Fruit fly (Drosophila melanogaster) whole organism, embryonic: ENCODE data around the gene MsR2.

ENCODE experiments used
- B-H1 ChIP-seq: fragments of 200-800 bp; sonication (Bioruptor generic); IDR thresholded peaks from 3 replicates; pipeline ENCODE4 v1.3.6; 2022; ENCODE audit warnings: missing biosample characterization, missing genetic modification characterization
- Bgb ChIP-seq: fragments of 200-800 bp; sonication (Bioruptor generic); IDR thresholded peaks from 2 replicates; pipeline ENCODE4 v1.3.6; 2022; ENCODE audit warnings: missing biosample characterization, missing genetic modification characterization; ENCODE audit not compliant: partially characterized antibody
- CG10431 ChIP-seq: fragments of 200-800 bp; sonication (Bioruptor generic); optimal IDR thresholded peaks from 3 replicates; lab custom pipeline; 2018; ENCODE audit warnings: missing biosample characterization, mild to moderate bottlenecking, missing genetic modification characterization
- CG11093 ChIP-seq: fragments of 200-800 bp; sonication (Bioruptor generic); IDR thresholded peaks from 3 replicates; pipeline ENCODE4 v1.3.6; 2022; ENCODE audit warnings: missing biosample characterization, missing genetic modification characterization
- CG11398 ChIP-seq: fragments of 200-800 bp; sonication (Bioruptor generic); optimal IDR thresholded peaks from 2 replicates; lab custom pipeline; 2016; ENCODE audit warnings: missing biosample characterization, missing genetic modification characterization
- CG12104 ChIP-seq: fragments of 200-800 bp; sonication (Bioruptor generic); optimal IDR thresholded peaks from 3 replicates; lab custom pipeline; 2016; ENCODE audit warnings: missing biosample characterization, missing genetic modification characterization
- CG12219 ChIP-seq: fragments of 200-800 bp; sonication (Bioruptor generic); optimal IDR thresholded peaks from 3 replicates; lab custom pipeline; 2018; ENCODE audit warnings: missing biosample characterization, mild to moderate bottlenecking, missing genetic modification characterization
- CG2199 ChIP-seq: fragments of 200-800 bp; sonication (Bioruptor generic); IDR thresholded peaks from 3 replicates; pipeline ENCODE4 v1.3.6; 2022; ENCODE audit warnings: missing biosample characterization, missing genetic modification characterization
- CG30403 ChIP-seq: fragments of 200-800 bp; sonication (Bioruptor generic); optimal IDR thresholded peaks from 3 replicates; lab custom pipeline; 2016; ENCODE audit warnings: missing biosample characterization, missing genetic modification characterization
- CG30431 ChIP-seq: fragments of 200-800 bp; sonication (Bioruptor generic); optimal IDR thresholded peaks from 2 replicates; lab custom pipeline; 2017; ENCODE audit warnings: missing biosample characterization, missing genetic modification characterization
- CG3281 ChIP-seq: fragments of 200-800 bp; sonication (Bioruptor generic); optimal IDR thresholded peaks from 3 replicates; lab custom pipeline; 2017; ENCODE audit warnings: missing biosample characterization, mild to moderate bottlenecking, missing genetic modification characterization
- CG34224 ChIP-seq: fragments of 200-800 bp; sonication (Bioruptor generic); IDR thresholded peaks from 3 replicates; pipeline ENCODE4 v1.3.6; 2022; ENCODE audit warnings: missing biosample characterization, missing genetic modification characterization; ENCODE audit not compliant: partially characterized antibody
- CG34376 ChIP-seq: fragments of 200-800 bp; sonication (Bioruptor generic); optimal IDR thresholded peaks from 2 replicates; lab custom pipeline; 2018; ENCODE audit warnings: missing biosample characterization, mild to moderate bottlenecking, missing genetic modification characterization
- CG4424 ChIP-seq: fragments of 200-800 bp; sonication (Bioruptor generic); optimal IDR thresholded peaks from 3 replicates; lab custom pipeline; 2016; ENCODE audit warnings: missing biosample characterization, missing genetic modification characterization
- CG6175 ChIP-seq: fragments of 200-800 bp; sonication (Bioruptor generic); IDR thresholded peaks from 3 replicates; pipeline ENCODE4 v1.3.6; 2022; ENCODE audit warnings: missing biosample characterization, missing genetic modification characterization
- CG6654 ChIP-seq: fragments of 200-800 bp; sonication (Bioruptor generic); optimal IDR thresholded peaks from 2 replicates; lab custom pipeline; 2017; ENCODE audit warnings: missing biosample characterization, mild to moderate bottlenecking, missing genetic modification characterization
- CG6791 ChIP-seq: fragments of 200-800 bp; sonication (Bioruptor generic); IDR thresholded peaks from 3 replicates; pipeline ENCODE4 v1.3.6; 2022; ENCODE audit warnings: missing biosample characterization, missing genetic modification characterization; ENCODE audit not compliant: partially characterized antibody
- CG7372 ChIP-seq: fragments of 200-800 bp; sonication (Bioruptor generic); IDR thresholded peaks from 2 replicates; pipeline ENCODE4 v1.3.6; 2022; ENCODE audit warnings: missing biosample characterization, missing genetic modification characterization
- CG7987 ChIP-seq: fragments of 200-800 bp; sonication (Bioruptor generic); optimal IDR thresholded peaks from 2 replicates; lab custom pipeline; 2018; ENCODE audit warnings: missing biosample characterization, mild to moderate bottlenecking, missing genetic modification characterization, moderate library complexity
- Chrac-16 ChIP-seq: fragments of 200-800 bp; sonication (Bioruptor generic); optimal IDR thresholded peaks from 3 replicates; lab custom pipeline; 2016; ENCODE audit warnings: missing biosample characterization, missing genetic modification characterization
- Dfd ChIP-seq, 2 experiments: fragments of >200 bp; optimal IDR thresholded peaks; 2 replicates each; lab custom pipeline; 2017; ENCODE audit warnings: missing biosample characterization in 2 of 2, missing genetic modification characterization in 2 of 2
- Dll ChIP-seq: fragments of 200-800 bp; sonication (Bioruptor generic); IDR thresholded peaks from 4 replicates; pipeline ENCODE4 v1.3.6; 2022; ENCODE audit warnings: missing biosample characterization, missing genetic modification characterization; ENCODE audit not compliant: partially characterized antibody
- Fer2 ChIP-seq: fragments of 200-800 bp; sonication (Bioruptor generic); optimal IDR thresholded peaks from 2 replicates; lab custom pipeline; 2018; ENCODE audit warnings: missing biosample characterization, mild to moderate bottlenecking, missing genetic modification characterization, moderate library complexity
- HHEX ChIP-seq: fragments of 200-800 bp; sonication (Bioruptor generic); optimal IDR thresholded peaks from 3 replicates; lab custom pipeline; 2017; ENCODE audit warnings: missing biosample characterization, mild to moderate bottlenecking, missing genetic modification characterization, missing genetic modification reagents
- HLH3B ChIP-seq: fragments of 200-800 bp; sonication (Bioruptor generic); IDR thresholded peaks from 2 replicates; pipeline ENCODE4 v1.3.6; 2022; ENCODE audit warnings: missing biosample characterization, missing genetic modification characterization
- HmgD ChIP-seq: fragments of 200-800 bp; sonication (Bioruptor generic); optimal IDR thresholded peaks from 3 replicates; lab custom pipeline; 2016; ENCODE audit warnings: missing biosample characterization, missing genetic modification characterization
- Hr39 ChIP-seq: fragments of >200 bp; optimal IDR thresholded peaks from 2 replicates; lab custom pipeline; 2017
- MESR4 ChIP-seq: fragments of 200-800 bp; sonication (Bioruptor generic); optimal IDR thresholded peaks from 2 replicates; lab custom pipeline; 2018; ENCODE audit warnings: missing biosample characterization, mild to moderate bottlenecking, missing genetic modification characterization, moderate library complexity
- Max ChIP-seq: fragments of 200-800 bp; sonication (Bioruptor generic); optimal IDR thresholded peaks from 2 replicates; lab custom pipeline; 2016; ENCODE audit warnings: missing biosample characterization, mild to moderate bottlenecking, missing genetic modification characterization
- Med ChIP-seq: fragments of 200-800 bp; sonication (Bioruptor generic); peaks from one replicate; lab custom pipeline; 2016; ENCODE audit warnings: missing biosample characterization, missing genetic modification characterization, mild to moderate bottlenecking, inconsistent platforms, moderate library complexity
- Meics ChIP-seq: fragments of 200-800 bp; sonication (Bioruptor generic); optimal IDR thresholded peaks from 2 replicates; lab custom pipeline; 2017; ENCODE audit warnings: missing biosample characterization, mild to moderate bottlenecking, missing genetic modification characterization
- NfI ChIP-seq: fragments of 200-800 bp; sonication (Bioruptor generic); optimal IDR thresholded peaks from 3 replicates; lab custom pipeline; 2018; ENCODE audit warnings: missing biosample characterization, mild to moderate bottlenecking, missing genetic modification characterization, moderate library complexity
- Tbp ChIP-seq: fragments of >200 bp; optimal IDR thresholded peaks from 2 replicates; lab custom pipeline; 2018; ENCODE audit warnings: missing biosample characterization, missing genetic modification characterization
- az2 ChIP-seq: fragments of 200-800 bp; sonication (Bioruptor generic); optimal IDR thresholded peaks from 3 replicates; lab custom pipeline; 2016; ENCODE audit warnings: missing biosample characterization, missing genetic modification characterization
- bcd ChIP-seq: fragments of 200-800 bp; sonication (Bioruptor generic); optimal IDR thresholded peaks from 2 replicates; lab custom pipeline; 2017; ENCODE audit warnings: missing biosample characterization, mild to moderate bottlenecking, missing genetic modification characterization
- da ChIP-seq: fragments of 200-800 bp; sonication (Bioruptor generic); optimal IDR thresholded peaks from 2 replicates; lab custom pipeline; 2016; ENCODE audit warnings: missing biosample characterization, missing genetic modification characterization
- dm ChIP-seq: fragments of 200-800 bp; sonication (Bioruptor generic); optimal IDR thresholded peaks from 3 replicates; lab custom pipeline; 2016; ENCODE audit warnings: missing biosample characterization, missing genetic modification characterization
- emc ChIP-seq: fragments of 200-800 bp; sonication (Bioruptor generic); optimal IDR thresholded peaks from 2 replicates; lab custom pipeline; 2016; ENCODE audit warnings: missing biosample characterization, missing genetic modification characterization
- ems ChIP-seq: fragments of 200-800 bp; sonication (Bioruptor generic); optimal IDR thresholded peaks from 3 replicates; lab custom pipeline; 2016; ENCODE audit warnings: missing biosample characterization, missing genetic modification characterization
- lilli ChIP-seq: fragments of 200-800 bp; sonication (Bioruptor generic); optimal IDR thresholded peaks from 3 replicates; lab custom pipeline; 2016; ENCODE audit warnings: missing biosample characterization, missing genetic modification characterization
- mirr ChIP-seq: fragments of 200-800 bp; sonication (Bioruptor generic); optimal IDR thresholded peaks from 3 replicates; lab custom pipeline; 2018; ENCODE audit warnings: missing biosample characterization, mild to moderate bottlenecking, missing genetic modification characterization
- pb ChIP-seq: fragments of 200-800 bp; sonication (Bioruptor generic); optimal IDR thresholded peaks from 3 replicates; lab custom pipeline; 2016; ENCODE audit warnings: missing biosample characterization, missing genetic modification characterization
- pum ChIP-seq: fragments of 200-800 bp; sonication (Bioruptor generic); optimal IDR thresholded peaks from 2 replicates; lab custom pipeline; 2016; ENCODE audit warnings: missing biosample characterization, missing genetic modification characterization
- rib ChIP-seq: fragments of 200-800 bp; sonication (Bioruptor generic); IDR thresholded peaks from 2 replicates; pipeline ENCODE4 v1.3.6; 2022; ENCODE audit warnings: missing biosample characterization, missing genetic modification characterization
- salm ChIP-seq: fragments of 200-800 bp; sonication (Bioruptor generic); optimal IDR thresholded peaks from 2 replicates; lab custom pipeline; 2018; ENCODE audit warnings: missing biosample characterization, mild to moderate bottlenecking, missing genetic modification characterization
- sens-2 ChIP-seq: fragments of 200-800 bp; sonication (Bioruptor generic); IDR thresholded peaks from 2 replicates; pipeline ENCODE4 v1.3.6; 2022; ENCODE audit warnings: missing biosample characterization, missing genetic modification characterization
- ttk ChIP-seq: fragments of 200-800 bp; sonication (Bioruptor generic); IDR thresholded peaks from 2 replicates; pipeline ENCODE4 v2.1.2; 2022; ENCODE audit warnings: missing biosample characterization, missing genetic modification characterization
- unc-4 ChIP-seq: fragments of 200-800 bp; sonication (Bioruptor generic); IDR thresholded peaks from 2 replicates; pipeline ENCODE4 v1.3.6; 2022; ENCODE audit warnings: missing biosample characterization, missing genetic modification characterization; ENCODE audit not compliant: partially characterized antibody
- wdn ChIP-seq: fragments of 200-800 bp; sonication (Bioruptor generic); IDR thresholded peaks from 2 replicates; pipeline ENCODE4 v1.3.6; 2022; ENCODE audit warnings: missing biosample characterization, missing genetic modification characterization
- zen2 ChIP-seq: fragments of 200-800 bp; sonication (Bioruptor generic); IDR thresholded peaks from 3 replicates; pipeline ENCODE4 v1.3.6; 2022; ENCODE audit warnings: missing biosample characterization, missing genetic modification characterization; ENCODE audit not compliant: partially characterized antibody

Gene MsR2

DNA sequence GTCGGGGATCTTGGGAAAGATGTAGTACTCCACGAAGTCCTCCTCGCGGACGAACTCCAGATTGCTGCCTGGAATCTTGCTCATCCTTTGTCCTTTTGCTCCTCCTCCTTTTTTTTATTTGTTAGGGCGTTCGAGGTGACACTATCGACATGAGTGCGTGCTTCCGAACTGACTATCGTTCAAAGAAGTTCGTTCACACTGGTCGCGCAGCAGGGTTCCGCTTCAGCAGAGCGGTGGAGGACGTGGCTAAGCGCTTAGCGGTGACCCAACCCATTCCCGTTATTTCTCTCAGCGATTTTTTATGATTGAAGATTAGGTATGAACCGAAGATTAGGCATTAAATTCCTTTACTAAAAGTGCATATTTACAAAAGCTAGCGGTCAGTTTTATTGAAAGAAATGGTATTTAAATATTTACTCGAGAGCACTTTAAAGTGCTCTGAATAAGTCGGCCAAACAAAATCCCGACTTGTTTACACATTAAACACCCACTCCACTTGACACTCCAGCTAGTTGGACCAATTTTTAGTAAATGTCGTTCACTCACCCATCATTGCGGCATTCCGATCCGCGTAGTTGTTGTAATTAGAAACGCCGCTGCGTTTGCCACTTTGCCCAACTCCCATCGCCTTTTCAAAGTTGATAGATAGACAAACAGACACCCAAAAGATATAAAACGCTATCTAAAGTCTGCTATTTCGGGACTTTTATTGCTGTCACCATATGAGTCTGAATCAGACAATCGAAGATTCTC lies 16.8 kb upstream of the MsR2 start, which contains the start of the genes ecd and CG13806 (continued):
- TF ChIP-seq da (GFP tag; lab: Kevin White, UChicago) = no peak
- TF ChIP-seq Dll (GFP tag; lab: Robert Waterston, UW) = peak; percentile 90
- TF ChIP-seq CG11398 (GFP tag; lab: Kevin White, UChicago) = peak; percentile 12
- TF ChIP-seq Fer2 (tag; lab: Kevin White, UChicago) = peak; percentile 5
- TF ChIP-seq ems = no peak
- peak; percentile 48 for TF ChIP-seq CG30403
- no peak for TF ChIP-seq CG30431 (GFP tag; lab: Kevin White, UChicago)
- peak; percentile 23; the same call in 1 of the 3 replicates for TF ChIP-seq B-H1 (GFP tag; lab: Robert Waterston, UW)
- TF ChIP-seq CG11093 = no peak
- TF ChIP-seq rib = no peak
- TF ChIP-seq pum (GFP tag; lab: Kevin White, UChicago) = peak; percentile 23
- peak; percentile 44; the same call in 1 of the 2 replicates for TF ChIP-seq wdn (GFP tag; lab: Robert Waterston, UW)
- peak; percentile 60 for TF ChIP-seq lilli
- TF ChIP-seq zen2 (GFP tag; lab: Robert Waterston, UW) = peak; percentile 87
- TF ChIP-seq Hr39 (lab: Kevin White, UChicago) = no peak
- TF ChIP-seq HmgD (GFP tag; lab: Kevin White, UChicago) = peak; percentile 77
- no peak for TF ChIP-seq CG6654 (GFP tag; lab: Kevin White, UChicago)
- TF ChIP-seq CG34224 = peak; percentile 91
- TF ChIP-seq CG34376 = no peak
- no peak for TF ChIP-seq CG7372 (GFP tag; lab: Robert Waterston, UW)
- TF ChIP-seq CG6791 = peak; percentile 97
- no peak for TF ChIP-seq Tbp
- TF ChIP-seq dm (GFP tag; lab: Kevin White, UChicago) = peak; percentile 59
- peak; percentile 98 for TF ChIP-seq Bgb
- TF ChIP-seq sens-2 (GFP tag; lab: Robert Waterston, UW) = no peak
- peak; percentile 11 for TF ChIP-seq mirr (GFP tag; lab: Kevin White, UChicago)
- TF ChIP-seq HLH3B = no peak
- no peak for TF ChIP-seq salm (tag; lab: Kevin White, UChicago)
- peak; percentile 92 for TF ChIP-seq unc-4
- TF ChIP-seq bcd = peak; percentile 36
- TF ChIP-seq CG12104 (GFP tag; lab: Kevin White, UChicago) = no peak
- TF ChIP-seq emc (GFP tag; lab: Kevin White, UChicago) = peak; percentile 54
- TF ChIP-seq ttk = peak; percentile 30; the same call in 1 of the 2 replicates
- peak; percentile 85 for TF ChIP-seq MESR4 (GFP tag; lab: Kevin White, UChicago)
- peak; percentile 14 for TF ChIP-seq CG7987 (GFP tag; lab: Kevin White, UChicago)
- no peak for TF ChIP-seq HHEX (GFP tag; lab: Kevin White, UChicago)
- no peak for TF ChIP-seq Dfd (GFP tag; optimal IDR thresholded peaks at IDR 0.05; lab: Kevin White, UChicago)
- TF ChIP-seq Med (GFP tag; lab: Kevin White, UChicago) = peak; percentile 86
- peak; percentile 57 for TF ChIP-seq CG4424 (GFP tag; lab: Kevin White, UChicago)
- TF ChIP-seq CG6175 (GFP tag; lab: Robert Waterston, UW) = 0 out of 3 replicates have a peak, but pooled peaks have one; percentile 39
- peak; percentile 21 for TF ChIP-seq NfI (GFP tag; lab: Kevin White, UChicago)
- no peak for TF ChIP-seq pb
- no peak for TF ChIP-seq CG3281 (GFP tag; lab: Kevin White, UChicago)
- no peak for TF ChIP-seq Meics
- TF ChIP-seq CG10431 (GFP tag; lab: Kevin White, UChicago) = no peak
- TF ChIP-seq CG2199 = no peak
- no peak for TF ChIP-seq az2 (GFP tag; lab: Kevin White, UChicago)
- TF ChIP-seq Max (GFP tag; lab: Kevin White, UChicago) = no peak
- TF ChIP-seq CG12219 (GFP tag; lab: Kevin White, UChicago) = no peak
- TF ChIP-seq Chrac-16 = peak; percentile 49
